Worm (Caenorhabditis elegans) whole organism, young adult: ENCODE results near the gene F59E11.5.

Experiments
- C06A6.2 ChIP-seq: fragments of 200-800 bp; sonication (Bioruptor generic); conservative IDR thresholded peaks from 2 replicates; pipeline ENCODE4 v1.3.6; 2022; ENCODE audit warnings: missing genetic modification characterization, missing compliant biosample characterization
- C17E4.6 ChIP-seq: fragments of 200-800 bp; sonication (Bioruptor generic); IDR thresholded peaks from 2 replicates; pipeline ENCODE4 v1.3.6; 2022; ENCODE audit warnings: missing genetic modification reagents, missing genetic modification characterization, missing compliant biosample characterization
- D2030.7 ChIP-seq: fragments of 200-800 bp; sonication (Bioruptor generic); IDR thresholded peaks from 2 replicates; pipeline ENCODE4 v1.3.6; 2022; ENCODE audit warnings: missing genetic modification reagents, missing genetic modification characterization, missing compliant biosample characterization
- F23B12.7 ChIP-seq: sonication (generic microtip); optimal IDR thresholded peaks from 2 replicates; lab custom pipeline; 2017; ENCODE audit warnings: missing genetic modification characterization, mild to moderate bottlenecking, missing compliant biosample characterization, antibody characterized with exemption, moderate library complexity; ENCODE audit not compliant: insufficient read depth
- F33H1.4 ChIP-seq: fragments of 200-800 bp; sonication (Bioruptor generic); IDR thresholded peaks from 2 replicates; pipeline ENCODE4 v1.3.6; 2022; ENCODE audit warnings: missing genetic modification reagents, missing genetic modification characterization, missing compliant biosample characterization
- F52B5.7 ChIP-seq: sonication (generic microtip); optimal IDR thresholded peaks from 2 replicates; lab custom pipeline; 2016; ENCODE audit warnings: mild to moderate bottlenecking, missing genetic modification characterization, missing compliant biosample characterization
- T07F8.4 ChIP-seq: sonication (generic microtip); optimal IDR thresholded peaks from 2 replicates; lab custom pipeline; 2016; ENCODE audit warnings: mild to moderate bottlenecking, missing genetic modification characterization, moderate library complexity, missing compliant biosample characterization
- Y53F4B.3 ChIP-seq: fragments of 200-800 bp; sonication (Bioruptor generic); IDR thresholded peaks from 2 replicates; pipeline ENCODE4 v1.3.6; 2022; ENCODE audit warnings: missing genetic modification reagents, missing genetic modification characterization, missing compliant biosample characterization
- Y53G8AR.9 ChIP-seq: fragments of 200-800 bp; sonication (Bioruptor generic); conservative IDR thresholded peaks from 2 replicates; pipeline ENCODE4 v1.3.6; 2022; ENCODE audit warnings: missing genetic modification reagents, missing genetic modification characterization, missing compliant biosample characterization
- Y95B8A.8 ChIP-seq: fragments of 200-800 bp; sonication (Bioruptor generic); IDR thresholded peaks from 2 replicates; pipeline ENCODE4 v1.3.6; 2022; ENCODE audit warnings: missing genetic modification reagents, missing genetic modification characterization, missing compliant biosample characterization
- ama-1 ChIP-seq, 3 experiments: fragments of 150-350 bp in 1 of 3; sonication (generic microtip) in 2 of 3; optimal IDR thresholded peaks; 2 replicates each; lab custom pipeline; 2014 to 2018; ENCODE audit warnings: missing biosample characterization in 2 of 3, missing genetic modification characterization in 2 of 3, missing genetic modification reagents in 2 of 3
- aptf-2 ChIP-seq: fragments of 200-800 bp; sonication (Bioruptor generic); conservative IDR thresholded peaks from 2 replicates; pipeline ENCODE4 v1.3.6; 2022; ENCODE audit warnings: missing genetic modification reagents, missing genetic modification characterization, missing compliant biosample characterization
- aptf-3 ChIP-seq: fragments of 200-800 bp; sonication (Bioruptor generic); IDR thresholded peaks from 2 replicates; pipeline ENCODE4 v1.3.6; 2022; ENCODE audit warnings: missing genetic modification characterization, missing compliant biosample characterization
- athp-1 ChIP-seq: sonication (generic microtip); optimal IDR thresholded peaks from 2 replicates; lab custom pipeline; 2017; ENCODE audit warnings: mild to moderate bottlenecking, missing genetic modification characterization, missing compliant biosample characterization
- attf-3 ChIP-seq: fragments of 200-800 bp; sonication (Bioruptor generic); conservative IDR thresholded peaks from 2 replicates; pipeline ENCODE4 v1.3.6; 2022; ENCODE audit warnings: missing genetic modification reagents, missing genetic modification characterization, missing compliant biosample characterization
- ceh-27 ChIP-seq: fragments of 200-800 bp; sonication (Bioruptor generic); optimal IDR thresholded peaks from 2 replicates; lab custom pipeline; 2018; ENCODE audit warnings: mild to moderate bottlenecking, missing genetic modification characterization, moderate library complexity, missing compliant biosample characterization
- ceh-79 ChIP-seq: sonication (generic microtip); optimal IDR thresholded peaks from 2 replicates; lab custom pipeline; 2017; ENCODE audit warnings: mild to moderate bottlenecking, missing genetic modification characterization, missing compliant biosample characterization
- dox-1 ChIP-seq: fragments of 200-800 bp; sonication (Bioruptor generic); IDR thresholded peaks from 2 replicates; pipeline ENCODE4 v1.3.6; 2022; ENCODE audit warnings: missing genetic modification reagents, missing genetic modification characterization, missing compliant biosample characterization
- dpff-1 ChIP-seq: sonication (generic microtip); optimal IDR thresholded peaks from 2 replicates; lab custom pipeline; 2017; ENCODE audit warnings: mild to moderate bottlenecking, missing genetic modification characterization, missing compliant biosample characterization
- egl-18 ChIP-seq: fragments of 200-800 bp; sonication (Bioruptor generic); IDR thresholded peaks from 2 replicates; pipeline ENCODE4 v1.3.6; 2022; ENCODE audit warnings: missing genetic modification reagents, missing genetic modification characterization, missing compliant biosample characterization
- ets-4 ChIP-seq: fragments of 200-800 bp; sonication (Bioruptor generic); optimal IDR thresholded peaks from 2 replicates; lab custom pipeline; 2018; ENCODE audit warnings: mild to moderate bottlenecking, missing genetic modification characterization, missing compliant biosample characterization
- fkh-3 ChIP-seq: sonication (generic microtip); optimal IDR thresholded peaks from 2 replicates; lab custom pipeline; 2016; ENCODE audit warnings: mild to moderate bottlenecking, missing genetic modification characterization, missing compliant biosample characterization
- hlh-12 ChIP-seq: sonication (generic microtip); optimal IDR thresholded peaks from 2 replicates; lab custom pipeline; 2016; ENCODE audit warnings: missing genetic modification characterization, missing compliant biosample characterization
- let-526 ChIP-seq: fragments of 200-800 bp; sonication (Bioruptor generic); IDR thresholded peaks from 2 replicates; pipeline ENCODE4 v1.3.6; 2022; ENCODE audit warnings: missing genetic modification reagents, missing genetic modification characterization, missing compliant biosample characterization
- lsl-1 ChIP-seq: fragments of 200-800 bp; sonication (Bioruptor generic); optimal IDR thresholded peaks from 2 replicates; lab custom pipeline; 2018; ENCODE audit warnings: mild to moderate bottlenecking, missing genetic modification characterization, moderate library complexity, missing compliant biosample characterization
- madf-3 ChIP-seq: fragments of 200-800 bp; sonication (Bioruptor generic); IDR thresholded peaks from 2 replicates; pipeline ENCODE4 v1.3.6; 2022; ENCODE audit warnings: missing genetic modification reagents, missing genetic modification characterization, missing compliant biosample characterization
- madf-6 ChIP-seq: fragments of 200-800 bp; sonication (Bioruptor generic); IDR thresholded peaks from 2 replicates; pipeline ENCODE4 v1.3.6; 2022; ENCODE audit warnings: missing genetic modification reagents, missing genetic modification characterization, missing compliant biosample characterization
- madf-8 ChIP-seq: fragments of 200-800 bp; sonication (Bioruptor generic); conservative IDR thresholded peaks from 2 replicates; pipeline ENCODE4 v1.3.6; 2022; ENCODE audit warnings: missing genetic modification reagents, missing genetic modification characterization, missing compliant biosample characterization
- mel-28 ChIP-seq: sonication (generic microtip); optimal IDR thresholded peaks from 2 replicates; lab custom pipeline; 2016; ENCODE audit warnings: borderline replicate concordance, mild to moderate bottlenecking, missing genetic modification characterization, missing compliant biosample characterization
- mxl-1 ChIP-seq: sonication (generic microtip); optimal IDR thresholded peaks from 2 replicates; lab custom pipeline; 2016; ENCODE audit warnings: missing genetic modification characterization, missing compliant biosample characterization
- nhr-120 ChIP-seq: fragments of 200-800 bp; sonication (Bioruptor generic); IDR thresholded peaks from 2 replicates; pipeline ENCODE4 v1.3.6; 2022; ENCODE audit warnings: missing genetic modification characterization, missing compliant biosample characterization
- nhr-179 ChIP-seq: sonication (generic microtip); optimal IDR thresholded peaks from 2 replicates; lab custom pipeline; 2016; ENCODE audit warnings: mild to moderate bottlenecking, missing genetic modification characterization, missing compliant biosample characterization
- nhr-27 ChIP-seq: fragments of 200-800 bp; sonication (Bioruptor generic); optimal IDR thresholded peaks from 2 replicates; lab custom pipeline; 2018; ENCODE audit warnings: mild to moderate bottlenecking, missing genetic modification characterization, moderate library complexity, missing compliant biosample characterization
- nhr-80 ChIP-seq: sonication (generic microtip); optimal IDR thresholded peaks from 2 replicates; lab custom pipeline; 2016; ENCODE audit warnings: missing genetic modification characterization, missing compliant biosample characterization
- rcor-1 ChIP-seq: fragments of 200-800 bp; sonication (Bioruptor generic); IDR thresholded peaks from 2 replicates; pipeline ENCODE4 v1.3.6; 2022; ENCODE audit warnings: missing genetic modification reagents, missing genetic modification characterization, missing compliant biosample characterization
- sdz-38 ChIP-seq: sonication (generic microtip); optimal IDR thresholded peaks from 2 replicates; lab custom pipeline; 2016; ENCODE audit warnings: missing genotype, missing genetic modification characterization, missing compliant biosample characterization
- tbx-9 ChIP-seq: sonication (generic microtip); optimal IDR thresholded peaks from 2 replicates; lab custom pipeline; 2016; ENCODE audit warnings: borderline replicate concordance, missing genetic modification characterization, inconsistent platforms, missing compliant biosample characterization
- unc-130 ChIP-seq: sonication (generic microtip); optimal IDR thresholded peaks from 2 replicates; lab custom pipeline; 2016; ENCODE audit warnings: missing genetic modification reagents, missing genetic modification characterization, missing compliant biosample characterization
- zfh-2 ChIP-seq: fragments of 200-800 bp; sonication (Bioruptor generic); conservative IDR thresholded peaks from 2 replicates; pipeline ENCODE4 v1.3.6; 2022; ENCODE audit warnings: missing genetic modification reagents, missing genetic modification characterization, missing compliant biosample characterization
- ztf-22 ChIP-seq: fragments of 200-800 bp; sonication (Bioruptor generic); optimal IDR thresholded peaks from 2 replicates; lab custom pipeline; 2018; ENCODE audit warnings: mild to moderate bottlenecking, missing genetic modification characterization, moderate library complexity, missing compliant biosample characterization

The F59E11.5 gene

ce11 chrV:8994801-8995200, at the start of gene F59E11.5:
Gene F59E11.5, plus strand, starts transcription at chrV:8995101.
- TF ChIP-seq sdz-38 (tag; lab: Kevin White, UChicago), result no peak
- no peak for TF ChIP-seq fkh-3 (tag; lab: Kevin White, UChicago)
- no peak for TF ChIP-seq mel-28 (tag; lab: Kevin White, UChicago)
- no peak for TF ChIP-seq let-526
- TF ChIP-seq lsl-1 (GFP tag; lab: Kevin White, UChicago), result no peak
- TF ChIP-seq ceh-27 (GFP tag; lab: Kevin White, UChicago), result no peak
- TF ChIP-seq F52B5.7 (tag; lab: Kevin White, UChicago), result no peak
- no peak for TF ChIP-seq madf-6
- no peak for TF ChIP-seq nhr-120 (GFP tag; lab: Robert Waterston, UW)
- no peak for TF ChIP-seq aptf-3 (GFP tag; lab: Robert Waterston, UW)
- TF ChIP-seq Y53G8AR.9, result no peak
- no peak for TF ChIP-seq Y53F4B.3
- TF ChIP-seq C17E4.6 (GFP tag; lab: Robert Waterston, UW), result no peak
- TF ChIP-seq nhr-27 (tag; lab: Kevin White, UChicago), result no peak
- no peak for TF ChIP-seq mxl-1 (tag; lab: Kevin White, UChicago)
- no peak for TF ChIP-seq dpff-1 (tag; lab: Kevin White, UChicago)

- TF ChIP-seq attf-3 (GFP tag; lab: Robert Waterston, UW), result no peak
Measured at ce11 chrV:8946142-8946541, 48.8 kb upstream of the F59E11.5 start.

ce11 chrV:8947499-8947898, 47.4 kb upstream of the F59E11.5 start, which contains the start of gene gck-1:
Gene gck-1, plus strand, starts transcription at chrV:8947799.
- no peak for TF ChIP-seq F33H1.4 (GFP tag; lab: Robert Waterston, UW)
- TF ChIP-seq lsl-1 (GFP tag; lab: Kevin White, UChicago), result peak; percentile 40

ce11 chrV:8948365-8948764, 46.5 kb upstream of the F59E11.5 start:
- no peak for TF ChIP-seq aptf-2 (GFP tag; lab: Robert Waterston, UW)
- peak; percentile 0 for TF ChIP-seq nhr-80 (tag; lab: Kevin White, UChicago)
- no peak for TF ChIP-seq ztf-22 (GFP tag; lab: Kevin White, UChicago)
- no peak for TF ChIP-seq madf-8 (GFP tag; lab: Robert Waterston, UW)
- TF ChIP-seq T07F8.4, result no peak
- TF ChIP-seq Y95B8A.8 (GFP tag; lab: Robert Waterston, UW), result no peak

- no peak for TF ChIP-seq hlh-12 (tag; lab: Kevin White, UChicago)
- TF ChIP-seq dox-1 (GFP tag; lab: Robert Waterston, UW), result peak; percentile 23; the same call in 1 of the 2 replicates
- TF ChIP-seq nhr-80 (tag; lab: Kevin White, UChicago), result peak; percentile 76
- peak; percentile 25 for TF ChIP-seq ets-4
- TF ChIP-seq egl-18 (GFP tag; lab: Robert Waterston, UW), result no peak
Measured at ce11 chrV:8948996-8949395, 45.9 kb upstream of the F59E11.5 start.

ce11 chrV:8949873-8950272, 45.0 kb upstream of the F59E11.5 start:
- no peak for TF ChIP-seq C06A6.2
- no peak for TF ChIP-seq ets-4
- TF ChIP-seq ama-1 (optimal IDR thresholded peaks at IDR 0.05; lab: Kevin White, UChicago), result no peak
- TF ChIP-seq ama-1 (GFP tag; optimal IDR thresholded peaks at IDR 0.05; lab: Kevin White, UChicago), result no peak
- 0 out of 2 replicates have a peak, but pooled peaks have one; percentile 10 for TF ChIP-seq zfh-2 (GFP tag; lab: Robert Waterston, UW)
- no peak for TF ChIP-seq tbx-9
- no peak for TF ChIP-seq mel-28 (tag; lab: Kevin White, UChicago)
- TF ChIP-seq F23B12.7 (tag; lab: Kevin White, UChicago), result no peak
- TF ChIP-seq nhr-179 (tag; lab: Kevin White, UChicago), result no peak
- no peak for TF ChIP-seq F33H1.4 (GFP tag; lab: Robert Waterston, UW)
- no peak for TF ChIP-seq unc-130 (GFP tag; lab: Kevin White, UChicago)
- TF ChIP-seq athp-1 (tag; lab: Kevin White, UChicago), result no peak
- TF ChIP-seq rcor-1 (GFP tag; lab: Robert Waterston, UW), result 0 out of 2 replicates have a peak, but pooled peaks have one; percentile 28
- TF ChIP-seq ceh-79 (tag; lab: Kevin White, UChicago), result no peak
- TF ChIP-seq madf-3, result 0 out of 2 replicates have a peak, but pooled peaks have one; percentile 9
- TF ChIP-seq sdz-38 (tag; lab: Kevin White, UChicago), result no peak
- 0 out of 2 replicates have a peak, but pooled peaks have one; percentile 17 for TF ChIP-seq D2030.7
